Fruit fly (Drosophila melanogaster) whole organism, wandering third instar larva: ENCODE measurements around the gene CG12446.

Source experiments
- CG9705 ChIP-seq: fragments of 200-800 bp; sonication (Bioruptor generic); optimal IDR thresholded peaks from 2 replicates; lab custom pipeline; 2018; ENCODE audit warnings: missing biosample characterization, mild to moderate bottlenecking, missing genetic modification characterization
- GATAd ChIP-seq: sonication (Bioruptor generic); optimal IDR thresholded peaks from 2 replicates; lab custom pipeline; 2016; ENCODE audit warnings: missing biosample characterization, missing genetic modification characterization
- Hr78 ChIP-seq: fragments of >200 bp; optimal IDR thresholded peaks from 2 replicates; lab custom pipeline; 2017; ENCODE audit warnings: missing biosample characterization, missing genetic modification characterization
- Hr83 ChIP-seq: fragments of 200-300 bp; sonication (Bioruptor generic); optimal IDR thresholded peaks from 2 replicates; lab custom pipeline; 2016; ENCODE audit warnings: missing biosample characterization, mild to moderate bottlenecking, missing genetic modification characterization, moderate library complexity; ENCODE audit not compliant: poor library complexity, severe bottlenecking
- Myc ChIP-seq: fragments of >200 bp; optimal IDR thresholded peaks from 2 replicates; lab custom pipeline; 2017
- Rel ChIP-seq, 2 experiments: fragments of 200-800 bp; sonication (Bioruptor generic) in 1 of 2; optimal IDR thresholded peaks; 2 replicates in 1 of 2; 3 replicates in 1 of 2; lab custom pipeline; 2016 to 2019; ENCODE audit warnings: mild to moderate bottlenecking in 2 of 2, missing biosample characterization in 2 of 2, missing genetic modification characterization in 2 of 2, moderate library complexity in 1 of 2
- Sp1 ChIP-seq: fragments of 200-800 bp; sonication (Bioruptor generic); optimal IDR thresholded peaks from 3 replicates; lab custom pipeline; 2019; ENCODE audit warnings: missing biosample characterization, mild to moderate bottlenecking, missing genetic modification characterization, moderate library complexity
- br ChIP-seq: fragments of 200-800 bp; sonication (Bioruptor generic); optimal IDR thresholded peaks from 2 replicates; lab custom pipeline; 2016; ENCODE audit warnings: missing biosample characterization, missing genetic modification characterization
- brk ChIP-seq: fragments of 200-800 bp; sonication (Bioruptor generic); optimal IDR thresholded peaks from 2 replicates; lab custom pipeline; 2016; ENCODE audit warnings: missing biosample characterization, mild to moderate bottlenecking, missing genetic modification characterization
- dl ChIP-seq, 2 experiments: fragments of 175-275, 200-275 bp in 1 of 2; fragments of 200-275 bp in 1 of 2; sonication (Bioruptor generic); optimal IDR thresholded peaks; lab custom pipeline; 2018; ENCODE audit warnings: mild to moderate bottlenecking in 2 of 2, missing biosample characterization in 2 of 2, missing genetic modification characterization in 2 of 2, moderate library complexity in 2 of 2; ENCODE audit not compliant: partially characterized antibody in 2 of 2, insufficient read depth in 1 of 2
- dmrt93B ChIP-seq: fragments of 200-800 bp; sonication (Bioruptor generic); optimal IDR thresholded peaks from 2 replicates; lab custom pipeline; 2018; ENCODE audit warnings: missing biosample characterization, mild to moderate bottlenecking, missing genetic modification characterization
- fru ChIP-seq: fragments of 200-800 bp; sonication (Bioruptor generic); optimal IDR thresholded peaks from 3 replicates; lab custom pipeline; 2016; ENCODE audit warnings: missing biosample characterization, mild to moderate bottlenecking, missing genetic modification characterization
- h ChIP-seq: fragments of 200-800 bp; sonication (Bioruptor generic); optimal IDR thresholded peaks from 3 replicates; lab custom pipeline; 2016; ENCODE audit warnings: missing biosample characterization, mild to moderate bottlenecking, missing genetic modification characterization
- jim ChIP-seq: fragments of 175-275, 200-325 bp; sonication (Bioruptor generic); optimal IDR thresholded peaks from 2 replicates; lab custom pipeline; 2016; ENCODE audit warnings: missing biosample characterization, mild to moderate bottlenecking, missing genetic modification characterization
- lola ChIP-seq: fragments of >200 bp; optimal IDR thresholded peaks from 2 replicates; lab custom pipeline; 2017; ENCODE audit warnings: missing biosample characterization, missing genetic modification characterization
- rgr ChIP-seq: fragments of 200-800 bp; sonication (Bioruptor generic); optimal IDR thresholded peaks from 3 replicates; lab custom pipeline; 2016; ENCODE audit warnings: missing biosample characterization, mild to moderate bottlenecking, missing genetic modification characterization
- sv ChIP-seq: fragments of 200-800 bp; sonication (Bioruptor generic); optimal IDR thresholded peaks from 3 replicates; lab custom pipeline; 2016; ENCODE audit warnings: missing biosample characterization, missing genetic modification characterization
- usp ChIP-seq: fragments of >200 bp; optimal IDR thresholded peaks from 2 replicates; lab custom pipeline; 2017; ENCODE audit warnings: missing biosample characterization, missing genetic modification characterization
- woc ChIP-seq: sonication (Bioruptor generic); optimal IDR thresholded peaks from 2 replicates; lab custom pipeline; 2016; ENCODE audit warnings: missing biosample characterization, mild to moderate bottlenecking, missing genetic modification characterization

CG12446 gene

DNA sequence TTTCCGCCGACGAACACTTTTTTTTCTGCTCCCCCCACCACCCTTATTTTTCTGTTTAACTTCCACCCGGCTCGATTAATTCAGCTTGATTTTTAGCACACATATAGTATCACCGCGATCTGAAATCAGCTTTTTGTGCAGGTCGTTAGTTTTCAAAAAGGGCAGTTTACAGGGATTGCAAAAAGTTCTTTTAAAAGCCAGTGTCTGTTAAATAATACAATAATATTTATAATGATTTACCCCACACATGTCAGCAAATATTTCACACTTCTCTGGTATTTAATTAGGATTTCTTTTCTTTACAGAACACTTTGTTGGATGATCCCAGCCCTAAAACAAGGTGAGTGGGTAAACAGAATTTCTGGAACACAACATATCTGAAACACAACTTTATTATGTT lies 20.4 kb upstream of the CG12446 start, which contains the start of gene CG42346:
TSS of gene CG42346 (plus strand) at position 301 of the 400 bp plus-strand sequence.
- no peak for TF ChIP-seq Sp1 (GFP tag; lab: Kevin White, UChicago)
- TF ChIP-seq dl (GFP tag; optimal IDR thresholded peaks at IDR 0.05; lab: Kevin White, UChicago; ENCODE audit: insufficient read depth in 1 of 2, partially characterized antibody in 2 of 2), result no peak
- no peak for TF ChIP-seq woc (GFP tag; lab: Kevin White, UChicago)
- no peak for TF ChIP-seq Hr78 (GFP tag; lab: Kevin White, UChicago)
- no peak for TF ChIP-seq lola (GFP tag; lab: Kevin White, UChicago)
- TF ChIP-seq dmrt93B (GFP tag; lab: Kevin White, UChicago), result no peak

DNA sequence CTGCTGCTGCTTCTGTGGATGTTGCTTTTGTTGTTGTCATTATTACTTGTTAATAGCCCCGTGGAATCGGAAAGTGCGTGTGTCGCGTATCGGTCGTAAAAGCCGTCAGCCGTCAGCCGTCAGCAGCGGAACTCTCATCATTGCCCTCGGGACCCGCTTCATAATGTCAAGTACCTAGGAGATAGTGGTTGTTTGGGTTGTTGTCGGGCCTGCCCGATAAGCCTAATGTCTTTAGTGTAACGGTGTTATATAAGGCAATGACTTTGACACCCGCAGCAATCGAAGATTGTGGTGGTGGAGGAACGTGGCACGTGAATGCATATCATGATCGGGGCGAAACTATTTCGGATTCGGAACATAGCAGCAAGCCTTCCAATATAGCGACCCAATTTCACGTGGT lies 18.8 kb upstream of the CG12446 start:
- no peak for TF ChIP-seq CG9705 (GFP tag; lab: Kevin White, UChicago)
- no peak for TF ChIP-seq fru (GFP tag; lab: Kevin White, UChicago)

DNA sequence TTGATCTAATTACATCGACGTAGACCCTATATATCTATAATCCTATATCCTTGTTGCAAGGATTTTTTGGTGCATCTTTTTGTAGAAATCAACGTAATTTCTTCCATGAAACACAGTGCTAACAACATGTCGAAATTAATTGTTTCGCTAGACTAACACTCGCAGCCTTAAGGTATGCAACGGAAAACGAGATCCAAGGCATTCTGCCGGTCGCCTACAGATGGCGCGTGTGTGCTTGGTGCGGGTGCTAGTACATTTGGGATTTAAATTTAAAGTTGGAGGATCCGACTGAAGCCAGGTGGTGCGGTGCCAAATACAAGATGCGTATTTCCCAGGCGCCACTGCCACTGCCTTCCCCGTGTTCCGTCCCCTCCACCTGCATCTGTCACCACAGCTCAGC lies 12.9 kb upstream of the CG12446 start:
- TF ChIP-seq rgr (GFP tag; lab: Kevin White, UChicago) (no peak), Hr83 (GFP tag; lab: Kevin White, UChicago) (no peak), brk (GFP tag; lab: Kevin White, UChicago) (no peak), Myc (lab: Kevin White, UChicago) (no peak), h (GFP tag; lab: Kevin White, UChicago) (no peak), woc (GFP tag; lab: Kevin White, UChicago) (no peak), sv (no peak), usp (GFP tag; lab: Kevin White, UChicago) (no peak)

DNA sequence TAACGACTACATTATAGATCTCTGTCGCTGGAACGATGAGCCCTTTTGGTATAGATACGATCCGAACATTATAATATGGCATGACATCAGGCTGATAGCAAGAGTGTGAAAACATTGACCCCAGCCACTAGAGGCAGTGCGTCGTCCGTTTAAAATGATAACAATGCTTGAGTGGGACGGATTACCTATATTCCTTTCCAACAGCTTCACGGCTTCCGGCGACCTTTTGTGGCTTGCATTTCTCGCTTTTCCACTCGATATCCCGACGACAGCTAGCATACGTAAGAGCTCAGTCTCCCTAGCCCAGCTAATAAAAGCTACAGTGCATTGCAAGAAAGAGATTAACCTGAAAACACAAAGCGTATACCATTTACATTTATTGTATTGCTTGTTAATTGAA lies 15.7 kb downstream of the CG12446 start:
- no peak for TF ChIP-seq GATAd (GFP tag; lab: Kevin White, UChicago)
- no peak for TF ChIP-seq br (GFP tag; lab: Kevin White, UChicago)
- TF ChIP-seq jim (GFP tag; lab: Kevin White, UChicago), result no peak
- TF ChIP-seq Hr83 (GFP tag; lab: Kevin White, UChicago), result no peak
- TF ChIP-seq Rel (GFP tag; optimal IDR thresholded peaks at IDR 0.05; lab: Kevin White, UChicago), result no peak
- TF ChIP-seq Rel (tag; optimal IDR thresholded peaks at IDR 0.05; lab: Kevin White, UChicago), result no peak
